Worm (Caenorhabditis elegans) whole organism, L4/young adult: ENCODE results near the gene F02H6.3.

Experiments
- W03F9.2 ChIP-seq: fragments of 150-350 bp; optimal IDR thresholded peaks from 2 replicates; lab custom pipeline; 2014; ENCODE audit warnings: missing biosample characterization, missing genetic modification characterization
- dao-5 ChIP-seq: sonication (generic microtip); optimal IDR thresholded peaks from 2 replicates; lab custom pipeline; 2016; ENCODE audit warnings: missing genotype, missing genetic modification characterization, moderate library complexity, missing compliant biosample characterization
- him-1 ChIP-seq: sonication (generic microtip); optimal IDR thresholded peaks from 2 replicates; lab custom pipeline; 2016; ENCODE audit warnings: missing genotype, missing genetic modification reagents, missing genetic modification characterization, missing compliant biosample characterization

Gene F02H6.3

ce11 chrIV:14203162-14203561, at the start of gene F02H6.3:
Gene F02H6.3 (plus strand): TSS chrIV:14203427.
- TF ChIP-seq W03F9.2 (tag; lab: Kevin White, UChicago) (no peak), dao-5 (tag; lab: Kevin White, UChicago) (no peak), him-1 (tag; lab: Kevin White, UChicago) (no peak)

ce11 chrIV:14158086-14158485, 45.1 kb upstream of the F02H6.3 start, which contains the start of gene R05A10.8:
Gene R05A10.8 (minus strand): TSS chrIV:14158186.
- TF ChIP-seq W03F9.2 (tag; lab: Kevin White, UChicago), result no peak
- TF ChIP-seq him-1 (tag; lab: Kevin White, UChicago), result no peak
- TF ChIP-seq dao-5 (tag; lab: Kevin White, UChicago), result no peak

ce11 chrIV:14162772-14163171, 40.5 kb upstream of the F02H6.3 start, which contains the start of gene R05A10.7:
Gene R05A10.7 (minus strand): TSS chrIV:14162872.
- TF ChIP-seq dao-5 (tag; lab: Kevin White, UChicago) (no peak), him-1 (tag; lab: Kevin White, UChicago) (no peak), W03F9.2 (tag; lab: Kevin White, UChicago) (no peak)

- TF ChIP-seq dao-5 (tag; lab: Kevin White, UChicago) (no peak), W03F9.2 (tag; lab: Kevin White, UChicago) (no peak), him-1 (tag; lab: Kevin White, UChicago) (no peak)
Measured at ce11 chrIV:14164109-14164508, 39.1 kb upstream of the F02H6.3 start.

- TF ChIP-seq dao-5 (tag; lab: Kevin White, UChicago), result no peak
- no peak for TF ChIP-seq W03F9.2 (tag; lab: Kevin White, UChicago)
- no peak for TF ChIP-seq him-1 (tag; lab: Kevin White, UChicago)
Measured at ce11 chrIV:14165476-14165875, 37.8 kb upstream of the F02H6.3 start, which contains the start of gene R05A10.6. Gene R05A10.6 (plus strand): TSS chrIV:14165776.

ce11 chrIV:14172181-14172580, 31.0 kb upstream of the F02H6.3 start, which contains the start of gene R05A10.4:
Gene R05A10.4 (plus strand): TSS chrIV:14172481.
- TF ChIP-seq dao-5 (tag; lab: Kevin White, UChicago), result no peak
- no peak for TF ChIP-seq him-1 (tag; lab: Kevin White, UChicago)
- no peak for TF ChIP-seq W03F9.2 (tag; lab: Kevin White, UChicago)

- no peak for TF ChIP-seq him-1 (tag; lab: Kevin White, UChicago)
- TF ChIP-seq W03F9.2 (tag; lab: Kevin White, UChicago), result no peak
- no peak for TF ChIP-seq dao-5 (tag; lab: Kevin White, UChicago)
Measured at ce11 chrIV:14176373-14176772, 26.9 kb upstream of the F02H6.3 start, which contains the start of gene R05A10.3. Gene R05A10.3 (minus strand): TSS chrIV:14176473.

ce11 chrIV:14177058-14177457, 26.2 kb upstream of the F02H6.3 start, which contains the start of gene R05A10.2:
Gene R05A10.2 (plus strand): TSS chrIV:14177271.
- TF ChIP-seq him-1 (tag; lab: Kevin White, UChicago) (no peak), W03F9.2 (tag; lab: Kevin White, UChicago) (no peak), dao-5 (tag; lab: Kevin White, UChicago) (no peak)

- TF ChIP-seq dao-5 (tag; lab: Kevin White, UChicago), result no peak
- no peak for TF ChIP-seq W03F9.2 (tag; lab: Kevin White, UChicago)
- no peak for TF ChIP-seq him-1 (tag; lab: Kevin White, UChicago)
Measured at ce11 chrIV:14182077-14182476, 21.1 kb upstream of the F02H6.3 start, which contains the start of gene R05A10.1. Gene R05A10.1 (plus strand): TSS chrIV:14182377.

ce11 chrIV:14186264-14186663, 17.0 kb upstream of the F02H6.3 start:
- TF ChIP-seq him-1 (tag; lab: Kevin White, UChicago), result no peak
- TF ChIP-seq dao-5 (tag; lab: Kevin White, UChicago), result no peak
- TF ChIP-seq W03F9.2 (tag; lab: Kevin White, UChicago), result no peak

ce11 chrIV:14191919-14192318, 11.3 kb upstream of the F02H6.3 start, which contains the start of gene K01G12.22:
Gene K01G12.22 (plus strand): TSS chrIV:14192219.
- TF ChIP-seq dao-5 (tag; lab: Kevin White, UChicago) (no peak), him-1 (tag; lab: Kevin White, UChicago) (no peak), W03F9.2 (tag; lab: Kevin White, UChicago) (no peak)

ce11 chrIV:14193196-14193595, 10.0 kb upstream of the F02H6.3 start, which contains the start of gene K01G12.3:
Gene K01G12.3 (plus strand): TSS chrIV:14193496.
- TF ChIP-seq him-1 (tag; lab: Kevin White, UChicago) (no peak), dao-5 (tag; lab: Kevin White, UChicago) (no peak), W03F9.2 (tag; lab: Kevin White, UChicago) (no peak)

- TF ChIP-seq W03F9.2 (tag; lab: Kevin White, UChicago) (no peak), dao-5 (tag; lab: Kevin White, UChicago) (no peak), him-1 (tag; lab: Kevin White, UChicago) (no peak)
Measured at ce11 chrIV:14194317-14194716, 8.9 kb upstream of the F02H6.3 start.

- TF ChIP-seq W03F9.2 (tag; lab: Kevin White, UChicago) (no peak), dao-5 (tag; lab: Kevin White, UChicago) (no peak), him-1 (tag; lab: Kevin White, UChicago) (no peak)
Measured at ce11 chrIV:14196176-14196575, 7.1 kb upstream of the F02H6.3 start, which contains the start of gene F02H6.2. Gene F02H6.2 (plus strand): TSS chrIV:14196476.
